Fruit fly (Drosophila melanogaster): Measurements from ENCODE around the gene CG11583.

- TF ChIP-seq insv (optimal IDR thresholded peaks at IDR 0.05) = no peak
- TF ChIP-seq h (optimal IDR thresholded peaks at IDR 0.05) = no peak
- TF ChIP-seq psq (optimal IDR thresholded peaks at IDR 0.05) = no peak
Measured at dm6 chr3L:4270949-4271827, 11.4 kb downstream of the CG11583 start.

All from Kc167 (cell line).